Worm (Caenorhabditis elegans): Measurements from ENCODE around the gene H10E21.5.

Gene H10E21.5

DNA sequence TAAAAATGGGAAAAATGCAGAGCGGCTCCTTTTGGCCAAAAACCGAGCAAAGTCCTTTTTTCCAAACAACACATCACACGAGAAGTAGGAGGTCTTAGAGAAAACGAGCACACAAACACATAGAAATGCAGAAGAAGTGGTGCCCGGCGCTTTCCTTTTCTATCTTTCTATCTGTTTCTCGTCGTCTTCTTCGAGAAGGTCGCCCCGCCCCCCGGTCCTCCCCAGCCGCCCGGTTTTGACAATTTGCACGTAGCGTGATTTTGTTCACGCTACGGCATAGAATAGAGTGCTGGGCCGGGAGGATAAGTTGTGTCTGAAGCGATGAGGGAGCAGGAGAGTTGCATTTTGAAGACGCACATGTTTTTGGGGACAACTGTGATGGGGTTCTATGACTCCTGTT, 43.3 kb upstream of the H10E21.5 start (continued):
- TF ChIP-seq fkh-10 (GFP tag; optimal IDR thresholded peaks at IDR 0.05) (no peak), aha-1 (tag) (peak; percentile 100), nhr-28 (tag; optimal IDR thresholded peaks at IDR 0.05) (peak; percentile 23), php-3 (GFP tag; IDR thresholded peaks at IDR 0.05) (no peak), lim-7 (GFP tag; IDR thresholded peaks at IDR 0.05) (no peak), dmd-6 (GFP tag; IDR thresholded peaks at IDR 0.05) (no peak), saeg-2 (GFP tag; IDR thresholded peaks at IDR 0.05) (no peak), ama-1 (optimal IDR thresholded peaks at IDR 0.05) (peak; percentile 83), D1046.2 (GFP tag; IDR thresholded peaks at IDR 0.05) (no peak), snpc-4 (tag; optimal IDR thresholded peaks at IDR 0.05) (no peak), mdl-1 (tag; optimal IDR thresholded peaks at IDR 0.05) (peak in 1 of 2 experiments; percentile 59), zfp-2 (tag; optimal IDR thresholded peaks at IDR 0.05) (no peak), rbr-2 (tag; optimal IDR thresholded peaks at IDR 0.05) (peak; percentile 24), hmg-1.1 (GFP tag; IDR thresholded peaks at IDR 0.05) (peak; percentile 73), Y105C5A.15 (GFP tag; IDR thresholded peaks at IDR 0.05) (no peak), tra-1 (GFP tag; IDR thresholded peaks at IDR 0.05) (no peak)

DNA sequence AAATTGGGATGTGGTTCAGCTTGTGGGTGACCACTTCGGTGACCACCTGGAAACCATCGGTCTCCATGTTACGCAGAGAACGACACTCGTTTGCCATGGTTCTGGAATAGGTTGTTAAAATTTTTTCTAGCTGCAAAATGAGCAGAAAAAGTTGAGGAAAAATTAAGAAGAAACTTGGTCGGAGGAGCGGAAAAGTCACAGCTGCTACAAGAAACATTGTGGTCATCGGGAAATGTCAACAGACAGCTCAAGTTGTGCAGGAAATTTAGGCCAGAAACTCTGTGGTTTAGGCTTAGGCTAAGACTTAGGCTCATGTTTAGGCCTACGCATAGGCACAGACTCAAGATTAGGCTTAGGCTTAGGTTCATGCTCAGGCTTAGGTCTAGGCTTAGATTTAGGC, 42.4 kb upstream of the H10E21.5 start, which contains the start of gene pck-1:
Gene pck-1, minus strand, starts transcription at position 101 of the 400 bp plus-strand sequence.
- TF ChIP-seq nhr-11 (tag; optimal IDR thresholded peaks at IDR 0.05): peak; percentile 7
- no peak for TF ChIP-seq nhr-111 (GFP tag; optimal IDR thresholded peaks at IDR 0.05)
- no peak for TF ChIP-seq ZK337.2 (GFP tag; IDR thresholded peaks at IDR 0.05)
- no peak for TF ChIP-seq dmd-6 (GFP tag; IDR thresholded peaks at IDR 0.05)
- TF ChIP-seq ama-1 (optimal IDR thresholded peaks at IDR 0.05): peak; percentile 15
- peak; percentile 34 for TF ChIP-seq nhr-28 (tag; optimal IDR thresholded peaks at IDR 0.05)

DNA sequence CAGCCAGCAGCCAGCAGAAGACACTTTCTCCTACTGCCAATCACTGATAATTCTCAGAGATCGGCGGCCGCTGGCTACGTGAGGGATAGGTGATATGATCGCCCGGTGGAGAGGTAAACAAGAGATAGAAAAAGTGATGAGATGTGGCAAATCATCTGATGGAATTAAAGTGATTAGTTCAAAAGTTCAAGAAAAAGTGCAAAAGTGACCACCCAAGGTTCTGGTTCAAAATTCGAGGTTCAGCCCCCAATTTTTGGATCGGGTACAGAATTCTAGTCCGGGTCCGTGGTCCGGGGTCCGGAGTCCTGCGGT, 41.8 kb upstream of the H10E21.5 start:
- no peak for TF ChIP-seq duxl-1 (tag; optimal IDR thresholded peaks at IDR 0.05; ENCODE audit: poor library complexity)
- TF ChIP-seq F44E2.7 (GFP tag; IDR thresholded peaks at IDR 0.05): no peak
- TF ChIP-seq ces-1 (GFP tag; optimal IDR thresholded peaks at IDR 0.05): no peak
- peak; percentile 1 for TF ChIP-seq hlh-30 (tag; optimal IDR thresholded peaks at IDR 0.05; ENCODE audit: insufficient read depth)
- no peak for TF ChIP-seq nhr-10 (tag; optimal IDR thresholded peaks at IDR 0.05)
- peak in 1 of 2 experiments; percentile 49 for TF ChIP-seq unc-62 (GFP tag; optimal IDR thresholded peaks at IDR 0.05 in 1 of 2)
- no peak for TF ChIP-seq unc-62 (tag; optimal IDR thresholded peaks at IDR 0.05)
- TF ChIP-seq fkh-10 (GFP tag; optimal IDR thresholded peaks at IDR 0.05): no peak
- TF ChIP-seq ceh-62 (tag; optimal IDR thresholded peaks at IDR 0.05): no peak
- TF ChIP-seq ceh-44 (GFP tag; IDR thresholded peaks at IDR 0.05): no peak
- TF ChIP-seq ztf-7 (tag; optimal IDR thresholded peaks at IDR 0.05): no peak
- TF ChIP-seq daf-16 (GFP tag; optimal IDR thresholded peaks at IDR 0.05): peak in 1 of 2 experiments; percentile 28
- no peak for TF ChIP-seq daf-16 (tag; optimal IDR thresholded peaks at IDR 0.05)
- TF ChIP-seq nhr-28 (tag; optimal IDR thresholded peaks at IDR 0.05): no peak
- TF ChIP-seq nhr-42 (GFP tag; IDR thresholded peaks at IDR 0.05): no peak
- no peak for TF ChIP-seq pha-4 (GFP tag; IDR thresholded peaks at IDR 0.05)
- TF ChIP-seq pha-4 (tag; optimal IDR thresholded peaks at IDR 0.05): no peak
- TF ChIP-seq nhr-237 (tag; optimal IDR thresholded peaks at IDR 0.05): no peak
- TF ChIP-seq dmd-9 (GFP tag; IDR thresholded peaks at IDR 0.05): no peak
- TF ChIP-seq T26A8.4 (GFP tag; IDR thresholded peaks at IDR 0.05): no peak
- no peak for TF ChIP-seq F37D6.2 (tag; optimal IDR thresholded peaks at IDR 0.05)
- TF ChIP-seq zfp-3 (GFP tag; conservative IDR thresholded peaks at IDR 0.05): no peak
- TF ChIP-seq madf-9 (GFP tag; conservative IDR thresholded peaks at IDR 0.05): no peak
- no peak for TF ChIP-seq saeg-2 (GFP tag; IDR thresholded peaks at IDR 0.05)
- peak; percentile 46 for TF ChIP-seq aha-1 (tag)
